Fruit fly (Drosophila melanogaster) whole organism, embryonic: Measurements from ENCODE around the gene Pdcd4.

ENCODE experiments used
- ATbp ChIP-seq: fragments of 200-800 bp; sonication (Bioruptor generic); optimal IDR thresholded peaks from 2 replicates; lab custom pipeline; 2017; ENCODE audit warnings: missing biosample characterization, mild to moderate bottlenecking, missing genetic modification characterization, missing genetic modification reagents
- Atf-2 ChIP-seq: fragments of 200-800 bp; sonication (Bioruptor generic); optimal IDR thresholded peaks from 2 replicates; lab custom pipeline; 2016; ENCODE audit warnings: missing biosample characterization, missing genetic modification characterization
- CG1024 ChIP-seq: fragments of 200-800 bp; sonication (Bioruptor generic); IDR thresholded peaks from 2 replicates; pipeline ENCODE4 v1.3.6; 2022; ENCODE audit warnings: missing biosample characterization, missing genetic modification characterization
- CG12391 ChIP-seq: fragments of 200-800 bp; sonication (Bioruptor generic); optimal IDR thresholded peaks from 3 replicates; lab custom pipeline; 2018; ENCODE audit warnings: missing biosample characterization, mild to moderate bottlenecking, missing genetic modification characterization, moderate library complexity
- CG13123 ChIP-seq: fragments of 200-800 bp; sonication (Bioruptor generic); optimal IDR thresholded peaks from 2 replicates; lab custom pipeline; 2016; ENCODE audit warnings: missing biosample characterization, missing genetic modification characterization
- CG15011 ChIP-seq: fragments of 200-800 bp; sonication (Bioruptor generic); optimal IDR thresholded peaks from 3 replicates; lab custom pipeline; 2018; ENCODE audit warnings: missing biosample characterization, mild to moderate bottlenecking, missing genetic modification characterization
- CG16815 ChIP-seq: fragments of 200-800 bp; sonication (Bioruptor generic); optimal IDR thresholded peaks from 3 replicates; lab custom pipeline; 2017; ENCODE audit warnings: missing biosample characterization, mild to moderate bottlenecking, missing genetic modification characterization
- CG17359 ChIP-seq: fragments of 200-800 bp; sonication (Bioruptor generic); optimal IDR thresholded peaks from 3 replicates; lab custom pipeline; 2018; ENCODE audit warnings: missing biosample characterization, mild to moderate bottlenecking, missing genetic modification characterization, moderate library complexity
- CG17912 ChIP-seq: fragments of 200-800 bp; sonication (Bioruptor generic); optimal IDR thresholded peaks from 2 replicates; lab custom pipeline; 2018; ENCODE audit warnings: missing biosample characterization, mild to moderate bottlenecking, missing genetic modification characterization
- CG34224 ChIP-seq: fragments of 200-800 bp; sonication (Bioruptor generic); IDR thresholded peaks from 3 replicates; pipeline ENCODE4 v1.3.6; 2022; ENCODE audit warnings: missing biosample characterization, missing genetic modification characterization; ENCODE audit not compliant: partially characterized antibody
- CG4360 ChIP-seq: fragments of 200-800 bp; sonication (Bioruptor generic); IDR thresholded peaks from 2 replicates; pipeline ENCODE4 v1.3.6; 2022; ENCODE audit warnings: missing biosample characterization, missing genetic modification characterization
- CG4820 ChIP-seq: fragments of 200-800 bp; sonication (Bioruptor generic); optimal IDR thresholded peaks from 3 replicates; lab custom pipeline; 2016; ENCODE audit warnings: missing biosample characterization, missing genetic modification characterization
- CG6254 ChIP-seq: fragments of 200-800 bp; sonication (Bioruptor generic); optimal IDR thresholded peaks from 3 replicates; lab custom pipeline; 2017; ENCODE audit warnings: mild to moderate bottlenecking, missing biosample characterization, missing genetic modification reagents, missing genetic modification characterization
- CG6683 ChIP-seq: fragments of 200-800 bp; sonication (Bioruptor generic); optimal IDR thresholded peaks from 2 replicates; lab custom pipeline; 2017; ENCODE audit warnings: missing biosample characterization, mild to moderate bottlenecking, missing genetic modification characterization, missing genetic modification reagents
- CG6765 ChIP-seq: fragments of 200-800 bp; sonication (Bioruptor generic); optimal IDR thresholded peaks from 3 replicates; lab custom pipeline; 2017; ENCODE audit warnings: missing biosample characterization, mild to moderate bottlenecking, missing genetic modification characterization
- CG7556 ChIP-seq: fragments of 200-800 bp; sonication (Bioruptor generic); optimal IDR thresholded peaks from 2 replicates; lab custom pipeline; 2017; ENCODE audit warnings: missing biosample characterization, mild to moderate bottlenecking, missing genetic modification characterization
- CG7928 ChIP-seq: fragments of 200-800 bp; sonication (Bioruptor generic); optimal IDR thresholded peaks from 2 replicates; lab custom pipeline; 2017; ENCODE audit warnings: missing biosample characterization, mild to moderate bottlenecking, missing genetic modification characterization
- CG8924 ChIP-seq: fragments of 200-800 bp; optimal IDR thresholded peaks from 3 replicates; lab custom pipeline; 2019; ENCODE audit warnings: missing biosample characterization, mild to moderate bottlenecking, missing genetic modification characterization, moderate library complexity
- Doc2 ChIP-seq: fragments of 200-800 bp; sonication (Bioruptor generic); IDR thresholded peaks from 2 replicates; pipeline ENCODE4 v1.3.6; 2022; ENCODE audit warnings: missing biosample characterization, missing genetic modification characterization
- E2f2 ChIP-seq: fragments of 200-800 bp; sonication (Bioruptor generic); IDR thresholded peaks from 2 replicates; pipeline ENCODE4 v1.3.6; 2022; ENCODE audit warnings: missing biosample characterization, missing genetic modification characterization
- Eip74EF ChIP-seq, 2 experiments: fragments of 200-800 bp in 1 of 2; fragments of >200 bp in 1 of 2; sonication (Bioruptor generic) in 1 of 2; optimal IDR thresholded peaks; 2 replicates each; lab custom pipeline; 2017 to 2019; ENCODE audit warnings: missing biosample characterization in 2 of 2, missing genetic modification characterization in 2 of 2, mild to moderate bottlenecking in 1 of 2, moderate library complexity in 1 of 2
- Fer3 ChIP-seq: fragments of 200-800 bp; sonication (Bioruptor generic); optimal IDR thresholded peaks from 2 replicates; lab custom pipeline; 2018; ENCODE audit warnings: missing biosample characterization, mild to moderate bottlenecking, missing genetic modification characterization, moderate library complexity
- HLH54F ChIP-seq: fragments of 200-800 bp; sonication (Bioruptor generic); optimal IDR thresholded peaks from 3 replicates; lab custom pipeline; 2016; ENCODE audit warnings: missing biosample characterization, missing genetic modification characterization
- Lhr ChIP-seq: fragments of 200-800 bp; sonication (Bioruptor generic); optimal IDR thresholded peaks from 3 replicates; lab custom pipeline; 2017; ENCODE audit warnings: mild to moderate bottlenecking, missing biosample characterization, missing genetic modification reagents, missing genetic modification characterization
- Max ChIP-seq: fragments of 200-800 bp; sonication (Bioruptor generic); optimal IDR thresholded peaks from 2 replicates; lab custom pipeline; 2016; ENCODE audit warnings: missing biosample characterization, mild to moderate bottlenecking, missing genetic modification characterization
- Med ChIP-seq: fragments of 200-800 bp; sonication (Bioruptor generic); peaks from one replicate; lab custom pipeline; 2016; ENCODE audit warnings: missing biosample characterization, missing genetic modification characterization, mild to moderate bottlenecking, inconsistent platforms, moderate library complexity
- NFAT ChIP-seq: fragments of 200-800 bp; sonication (Bioruptor generic); IDR thresholded peaks from 2 replicates; pipeline ENCODE4 v1.3.6; 2022; ENCODE audit warnings: missing biosample characterization, missing genetic modification characterization
- NK7.1 ChIP-seq: fragments of 200-800 bp; sonication (Bioruptor generic); optimal IDR thresholded peaks from 3 replicates; lab custom pipeline; 2016; ENCODE audit warnings: missing biosample characterization, missing genetic modification characterization
- Six4 ChIP-seq: fragments of 200-800 bp; sonication (Bioruptor generic); optimal IDR thresholded peaks from 2 replicates; lab custom pipeline; 2016; ENCODE audit warnings: missing biosample characterization, missing genetic modification characterization
- Sox102F ChIP-seq: fragments of 200-800 bp; sonication (Bioruptor generic); optimal IDR thresholded peaks from 2 replicates; lab custom pipeline; 2018; ENCODE audit warnings: missing biosample characterization, mild to moderate bottlenecking, missing genetic modification characterization, moderate library complexity
- Sry-δ ChIP-seq: fragments of 200-800 bp; sonication (Bioruptor generic); optimal IDR thresholded peaks from 2 replicates; lab custom pipeline; 2016; ENCODE audit warnings: missing biosample characterization, missing genetic modification characterization
- az2 ChIP-seq: fragments of 200-800 bp; sonication (Bioruptor generic); optimal IDR thresholded peaks from 3 replicates; lab custom pipeline; 2016; ENCODE audit warnings: missing biosample characterization, missing genetic modification characterization
- bcd ChIP-seq: fragments of 200-800 bp; sonication (Bioruptor generic); optimal IDR thresholded peaks from 2 replicates; lab custom pipeline; 2017; ENCODE audit warnings: missing biosample characterization, mild to moderate bottlenecking, missing genetic modification characterization
- chm ChIP-seq: fragments of 200-800 bp; sonication (Bioruptor generic); IDR thresholded peaks from 2 replicates; pipeline ENCODE4 v1.3.6; 2022; ENCODE audit warnings: missing biosample characterization, missing genetic modification characterization
- ci ChIP-seq: fragments of 200-800 bp; sonication (Bioruptor generic); IDR thresholded peaks from 3 replicates; pipeline ENCODE4 v1.3.6; 2022; ENCODE audit warnings: missing biosample characterization, missing genetic modification characterization
- dysf ChIP-seq: fragments of 200-800 bp; sonication (Bioruptor generic); IDR thresholded peaks from 3 replicates; pipeline ENCODE4 v1.3.6; 2022; ENCODE audit warnings: missing biosample characterization, missing genetic modification characterization
- gem ChIP-seq: fragments of 200-800 bp; sonication (Bioruptor generic); optimal IDR thresholded peaks from 2 replicates; lab custom pipeline; 2019; ENCODE audit warnings: missing biosample characterization, mild to moderate bottlenecking, missing genetic modification characterization, moderate library complexity
- grn ChIP-seq: fragments of 200-800 bp; sonication (Bioruptor generic); optimal IDR thresholded peaks from 3 replicates; lab custom pipeline; 2017; ENCODE audit warnings: missing biosample characterization, missing genetic modification characterization
- gro ChIP-seq: fragments of 200-800 bp; sonication (Bioruptor generic); optimal IDR thresholded peaks from 2 replicates; lab custom pipeline; 2016; ENCODE audit warnings: missing biosample characterization, missing genetic modification characterization
- gsb-n ChIP-seq: fragments of 200-800 bp; sonication (Bioruptor generic); optimal IDR thresholded peaks from 3 replicates; lab custom pipeline; 2018; ENCODE audit warnings: missing biosample characterization, mild to moderate bottlenecking, missing genetic modification characterization
- hbn ChIP-seq: fragments of 200-800 bp; sonication (Bioruptor generic); IDR thresholded peaks from 2 replicates; pipeline ENCODE4 v1.3.6; 2022; ENCODE audit warnings: missing biosample characterization, missing genetic modification characterization; ENCODE audit not compliant: partially characterized antibody
- ken ChIP-seq: fragments of 200-800 bp; sonication (Bioruptor generic); IDR thresholded peaks from 3 replicates; pipeline ENCODE4 v1.3.6; 2022; ENCODE audit warnings: missing biosample characterization, missing genetic modification characterization
- lov ChIP-seq, 2 experiments: fragments of 200-800 bp in 1 of 2; fragments of >200 bp in 1 of 2; sonication (Bioruptor generic) in 1 of 2; IDR thresholded peaks in 1 of 2; optimal IDR thresholded peaks in 1 of 2; 2 replicates in 1 of 2; 3 replicates in 1 of 2; pipeline versions ENCODE4 v1.3.6 to Lab custom; 2017 to 2022; ENCODE audit warnings: missing biosample characterization in 1 of 2, missing genetic modification characterization in 1 of 2
- luna ChIP-seq: fragments of 200-800 bp; sonication (Bioruptor generic); optimal IDR thresholded peaks from 2 replicates; lab custom pipeline; 2016; ENCODE audit warnings: missing biosample characterization, missing genetic modification characterization
- nerfin-2 ChIP-seq: fragments of 200-800 bp; sonication (Bioruptor generic); IDR thresholded peaks from 2 replicates; pipeline ENCODE4 v1.3.6; 2022; ENCODE audit warnings: missing biosample characterization, missing genetic modification characterization; ENCODE audit not compliant: partially characterized antibody
- repo ChIP-seq: fragments of 200-800 bp; sonication (Bioruptor generic); optimal IDR thresholded peaks from 2 replicates; lab custom pipeline; 2016; ENCODE audit warnings: missing biosample characterization, missing genetic modification characterization
- slbo ChIP-seq: fragments of 200-800 bp; sonication (Bioruptor generic); IDR thresholded peaks from 2 replicates; pipeline ENCODE4 v1.3.6; 2022; ENCODE audit warnings: missing biosample characterization, missing genetic modification characterization
- so ChIP-seq: fragments of 200-800 bp; sonication (Bioruptor generic); IDR thresholded peaks from 3 replicates; pipeline ENCODE4 v1.3.6; 2022; ENCODE audit warnings: missing biosample characterization, missing genetic modification characterization
- zf30C ChIP-seq: fragments of 200-800 bp; sonication (Bioruptor generic); optimal IDR thresholded peaks from 3 replicates; lab custom pipeline; 2018; ENCODE audit warnings: missing biosample characterization, mild to moderate bottlenecking, missing genetic modification characterization

The Pdcd4 gene

DNA sequence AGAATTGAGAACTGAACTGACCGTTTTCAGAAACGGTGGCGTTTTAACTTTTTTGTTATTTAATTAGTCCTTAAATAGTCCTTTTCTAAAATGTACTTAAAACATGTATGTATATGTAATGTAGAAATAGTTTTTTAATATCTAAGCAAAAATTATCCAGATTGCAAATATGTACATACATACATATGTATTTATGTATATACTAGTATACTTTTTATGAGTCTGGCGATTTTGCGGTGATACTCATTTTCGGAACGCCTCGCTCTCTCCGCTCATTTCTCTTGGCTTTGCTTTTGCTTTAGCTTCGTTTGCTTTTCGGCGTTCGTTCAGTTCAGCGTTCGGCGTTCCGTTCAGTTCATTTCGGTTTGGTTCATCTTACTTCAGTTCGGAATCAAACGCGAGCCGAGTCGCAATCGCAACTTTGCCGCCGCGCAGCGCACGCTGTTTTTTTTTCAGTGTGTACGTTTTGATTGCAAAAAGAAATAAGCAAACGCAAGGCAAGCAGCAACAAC lies 7.2 kb upstream of the Pdcd4 start, which contains the start of gene rdgB (continued):
- TF ChIP-seq CG6683 (GFP tag; lab: Kevin White, UChicago) (peak; percentile 31), CG4360 (no peak), ATbp (GFP tag; lab: Kevin White, UChicago) (peak; percentile 85), repo (GFP tag; lab: Kevin White, UChicago) (no peak), chm (peak; percentile 56), NK7.1 (no peak), CG1024 (GFP tag; lab: Robert Waterston, UW) (no peak), bcd (peak; percentile 81), grn (GFP tag; lab: Kevin White, UChicago) (no peak), CG6765 (peak; percentile 78), CG7556 (peak; percentile 84), az2 (GFP tag; lab: Kevin White, UChicago) (peak; percentile 73), Med (GFP tag; lab: Kevin White, UChicago) (peak; percentile 74), ci (GFP tag; lab: Robert Waterston, UW) (peak; percentile 55; the same call in 1 of the 3 replicates), CG4820 (GFP tag; lab: Kevin White, UChicago) (peak; percentile 77), gro (GFP tag; lab: Kevin White, UChicago) (peak; percentile 23), CG15011 (GFP tag; lab: Kevin White, UChicago) (peak; percentile 78), Doc2 (no peak), Eip74EF (GFP tag; optimal IDR thresholded peaks at IDR 0.05; lab: Kevin White, UChicago) (peak in 1 of 2 experiments; percentile 69), slbo (GFP tag; lab: Robert Waterston, UW) (peak; percentile 76), Atf-2 (GFP tag; lab: Kevin White, UChicago) (peak; percentile 21), CG13123 (GFP tag; lab: Kevin White, UChicago) (peak; percentile 40), CG6254 (GFP tag; lab: Kevin White, UChicago) (peak; percentile 36), CG17912 (GFP tag; lab: Kevin White, UChicago) (no peak), Sox102F (GFP tag; lab: Kevin White, UChicago) (peak; percentile 84), ken (GFP tag; lab: Robert Waterston, UW) (peak; percentile 64; the same call in 1 of the 3 replicates), E2f2 (GFP tag; lab: Robert Waterston, UW) (peak; percentile 44; the same call in 1 of the 2 replicates), CG7928 (peak; percentile 9), hbn (GFP tag; lab: Robert Waterston, UW) (no peak), CG17359 (tag; lab: Kevin White, UChicago) (peak; percentile 80), nerfin-2 (GFP tag; lab: Robert Waterston, UW) (no peak), CG34224 (GFP tag; lab: Robert Waterston, UW) (no peak), HLH54F (GFP tag; lab: Kevin White, UChicago) (peak; percentile 22), luna (GFP tag; lab: Kevin White, UChicago) (no peak), so (GFP tag; lab: Robert Waterston, UW) (peak; percentile 62; the same call in 2 of the 3 replicates), CG16815 (GFP tag; lab: Kevin White, UChicago) (peak; percentile 70), zf30C (peak; percentile 83), CG12391 (tag; lab: Kevin White, UChicago) (peak; percentile 82), Fer3 (tag; lab: Kevin White, UChicago) (peak; percentile 72), NFAT (GFP tag; lab: Robert Waterston, UW) (0 out of 2 replicates have a peak, but pooled peaks have one; percentile 42), Sry-δ (GFP tag; lab: Kevin White, UChicago) (no peak), gsb-n (peak; percentile 69), Max (GFP tag; lab: Kevin White, UChicago) (peak; percentile 48), Lhr (GFP tag; lab: Kevin White, UChicago) (peak; percentile 15), CG8924 (tag; lab: Kevin White, UChicago) (peak; percentile 78), dysf (GFP tag; lab: Robert Waterston, UW) (peak; percentile 83), lov (optimal IDR thresholded peaks at IDR 0.05; lab: Kevin White, UChicago) (no peak), lov (GFP tag; IDR thresholded peaks at IDR 0.05; lab: Robert Waterston, UW) (no peak), gem (tag; lab: Kevin White, UChicago) (peak; percentile 89), Six4 (GFP tag; lab: Kevin White, UChicago) (peak; percentile 51)
